Fruit fly (Drosophila melanogaster): Measurements from ENCODE around the gene CG3777.

DNA sequence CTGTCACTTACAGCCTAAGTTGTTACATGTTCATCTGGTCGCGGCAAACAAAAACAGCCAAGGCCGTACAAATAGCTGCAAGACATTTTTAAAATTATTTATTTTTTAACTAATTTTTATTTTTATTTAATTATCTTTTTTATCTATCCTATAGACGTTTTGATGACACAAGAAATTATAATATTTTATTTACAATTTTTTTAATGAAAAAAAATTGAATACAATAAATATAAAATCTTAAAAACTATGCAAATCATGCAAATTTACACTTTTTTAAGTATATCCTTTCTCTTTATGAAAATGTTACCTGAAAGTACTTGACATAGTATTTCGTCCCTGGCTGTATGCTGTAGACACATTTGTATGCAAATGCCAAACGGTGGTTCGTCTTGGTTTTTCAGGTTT, 58.6 kb downstream of the CG3777 start:
- TF ChIP-seq CG9948 (tag; optimal IDR thresholded peaks at IDR 0.05) (peak; percentile 62), CG13204 (GFP tag; optimal IDR thresholded peaks at IDR 0.05) (no peak), CG8159 (tag; optimal IDR thresholded peaks at IDR 0.05) (peak; percentile 78)
